Worm (Caenorhabditis elegans): ENCODE results near the gene ags-3.

DNA sequence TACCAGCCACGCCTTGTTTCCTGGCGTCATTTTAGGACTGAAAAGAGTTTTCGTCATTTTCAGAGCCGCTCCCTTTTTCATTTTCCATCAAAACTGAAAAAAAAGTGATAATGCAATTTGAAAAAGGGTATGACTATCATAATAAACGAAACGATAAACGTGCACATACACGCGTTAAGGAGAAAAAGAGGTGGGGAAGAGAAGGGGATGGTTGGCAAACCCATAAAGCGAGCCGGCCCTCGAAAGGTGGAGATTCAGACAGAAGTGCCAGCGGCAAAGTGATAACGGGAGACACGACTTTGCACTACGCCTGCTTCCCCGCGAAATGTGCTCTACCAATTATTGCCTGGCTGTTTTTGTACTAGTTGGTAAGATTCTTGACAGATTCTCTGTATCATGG is 50.6 kb downstream of the ags-3 start, which contains the start of gene nspg-14:
- TF ChIP-seq pha-4 (tag; optimal IDR thresholded peaks at IDR 0.05) = no peak
- no peak for TF ChIP-seq madf-10 (tag; optimal IDR thresholded peaks at IDR 0.05)
- no peak for TF ChIP-seq sea-2 (GFP tag; IDR thresholded peaks at IDR 0.05)
- no peak for TF ChIP-seq C17E4.6 (GFP tag; IDR thresholded peaks at IDR 0.05)
- TF ChIP-seq cebp-2 (GFP tag; IDR thresholded peaks at IDR 0.05) = no peak
- TF ChIP-seq lin-35 (GFP tag; optimal IDR thresholded peaks at IDR 0.05) = no peak
- no peak for TF ChIP-seq K12H6.12 (tag; optimal IDR thresholded peaks at IDR 0.05)
- no peak for TF ChIP-seq snpc-4 (GFP tag; optimal IDR thresholded peaks at IDR 0.05)
- TF ChIP-seq snpc-4 (tag; optimal IDR thresholded peaks at IDR 0.05) = no peak
- TF ChIP-seq snpc-3.4 (tag; optimal IDR thresholded peaks at IDR 0.05) = no peak
- no peak for TF ChIP-seq nfya-1 (tag; optimal IDR thresholded peaks at IDR 0.05; ENCODE audit: borderline replicate concordance, insufficient read depth)
